Fruit fly (Drosophila melanogaster) whole organism, embryonic: ENCODE measurements around the gene vito.
A peak's percentile ranks its signal among the peaks of the same experiment; 100 is the strongest.

Experiments used
- Atf6 ChIP-seq: fragments of 200-800 bp; sonication (Bioruptor generic); IDR thresholded peaks from 2 replicates; pipeline ENCODE4 v1.3.6; 2022; ENCODE audit warnings: missing biosample characterization, missing genetic modification characterization
- BEAF-32 ChIP-seq: fragments of 200-800 bp; sonication (Bioruptor generic); optimal IDR thresholded peaks from 3 replicates; lab custom pipeline; 2017; ENCODE audit warnings: missing biosample characterization, missing genetic modification characterization, mild to moderate bottlenecking, moderate library complexity, missing genetic modification reagents
- Blimp-1 ChIP-seq: fragments of 200-800 bp; sonication (Bioruptor generic); optimal IDR thresholded peaks from 3 replicates; lab custom pipeline; 2018; ENCODE audit warnings: missing biosample characterization, missing genetic modification characterization, mild to moderate bottlenecking, moderate library complexity, missing genetic modification reagents
- CG10274 ChIP-seq: fragments of 200-800 bp; sonication (Bioruptor generic); optimal IDR thresholded peaks from 3 replicates; lab custom pipeline; 2017; ENCODE audit warnings: missing biosample characterization, mild to moderate bottlenecking, missing genetic modification characterization
- CG10543 ChIP-seq: fragments of 200-800 bp; sonication (Bioruptor generic); optimal IDR thresholded peaks from 3 replicates; lab custom pipeline; 2017; ENCODE audit warnings: missing biosample characterization, mild to moderate bottlenecking, missing genetic modification characterization, moderate library complexity
- CG10959 ChIP-seq: fragments of 200-800 bp; sonication (Bioruptor generic); IDR thresholded peaks from 2 replicates; pipeline ENCODE4 v1.3.6; 2022; ENCODE audit warnings: missing biosample characterization, missing genetic modification characterization
- CG10979 ChIP-seq: fragments of 200-800 bp; sonication (Bioruptor generic); optimal IDR thresholded peaks from 2 replicates; lab custom pipeline; 2018; ENCODE audit warnings: missing biosample characterization, mild to moderate bottlenecking, missing genetic modification characterization, moderate library complexity
- CG12391 ChIP-seq: fragments of 200-800 bp; sonication (Bioruptor generic); optimal IDR thresholded peaks from 3 replicates; lab custom pipeline; 2018; ENCODE audit warnings: missing biosample characterization, mild to moderate bottlenecking, missing genetic modification characterization, moderate library complexity
- CG12659 ChIP-seq: fragments of 200-800 bp; sonication (Bioruptor generic); optimal IDR thresholded peaks from 3 replicates; lab custom pipeline; 2017; ENCODE audit warnings: mild to moderate bottlenecking, missing biosample characterization, missing genetic modification reagents, missing genetic modification characterization
- CG12769 ChIP-seq: fragments of 200-800 bp; sonication (Bioruptor generic); optimal IDR thresholded peaks from 2 replicates; lab custom pipeline; 2019; ENCODE audit warnings: missing biosample characterization, mild to moderate bottlenecking, missing genetic modification characterization, moderate library complexity
- CG13775 ChIP-seq: fragments of 200-800 bp; sonication (Bioruptor generic); optimal IDR thresholded peaks from 3 replicates; lab custom pipeline; 2017; ENCODE audit warnings: missing biosample characterization, mild to moderate bottlenecking, missing genetic modification characterization
- CG13894 ChIP-seq: fragments of 200-800 bp; sonication (Bioruptor generic); optimal IDR thresholded peaks from 3 replicates; lab custom pipeline; 2018; ENCODE audit warnings: missing biosample characterization, mild to moderate bottlenecking, missing genetic modification characterization, moderate library complexity
- CG15514 ChIP-seq: fragments of 200-800 bp; sonication (Bioruptor generic); optimal IDR thresholded peaks from 3 replicates; lab custom pipeline; 2017; ENCODE audit warnings: missing biosample characterization, missing genetic modification characterization, mild to moderate bottlenecking, moderate library complexity, missing genetic modification reagents
- CG2199 ChIP-seq: fragments of 200-800 bp; sonication (Bioruptor generic); IDR thresholded peaks from 3 replicates; pipeline ENCODE4 v1.3.6; 2022; ENCODE audit warnings: missing biosample characterization, missing genetic modification characterization
- CG2875 ChIP-seq: fragments of 200-800 bp; sonication (Bioruptor generic); optimal IDR thresholded peaks from 2 replicates; lab custom pipeline; 2017; ENCODE audit warnings: missing biosample characterization, mild to moderate bottlenecking, missing genetic modification characterization, missing genetic modification reagents
- CG30403 ChIP-seq: fragments of 200-800 bp; sonication (Bioruptor generic); optimal IDR thresholded peaks from 3 replicates; lab custom pipeline; 2016; ENCODE audit warnings: missing biosample characterization, missing genetic modification characterization
- CG31224 ChIP-seq: fragments of 200-800 bp; sonication (Bioruptor generic); IDR thresholded peaks from 2 replicates; pipeline ENCODE4 v1.3.6; 2022; ENCODE audit warnings: missing biosample characterization, missing genetic modification characterization
- CG4282 ChIP-seq: fragments of 200-800 bp; sonication (Bioruptor generic); optimal IDR thresholded peaks from 2 replicates; lab custom pipeline; 2016; ENCODE audit warnings: missing biosample characterization, missing genetic modification characterization
- CG5953 ChIP-seq: fragments of 200-800 bp; sonication (Bioruptor generic); IDR thresholded peaks from 2 replicates; pipeline ENCODE4 v1.3.6; 2022; ENCODE audit warnings: missing biosample characterization, missing genetic modification characterization
- CG9797 ChIP-seq: fragments of 200-800 bp; sonication (Bioruptor generic); optimal IDR thresholded peaks from 3 replicates; lab custom pipeline; 2018; ENCODE audit warnings: missing biosample characterization, mild to moderate bottlenecking, missing genetic modification characterization
- CrebB ChIP-seq: fragments of 200-800 bp; sonication (Bioruptor generic); optimal IDR thresholded peaks from 3 replicates; lab custom pipeline; 2018; ENCODE audit warnings: missing biosample characterization, mild to moderate bottlenecking, missing genetic modification characterization
- Dref ChIP-seq: fragments of 200-800 bp; sonication (Bioruptor generic); IDR thresholded peaks from 2 replicates; pipeline ENCODE4 v1.3.6; 2022; ENCODE audit warnings: missing biosample characterization, missing genetic modification characterization
- Ets97D ChIP-seq: fragments of 200-800 bp; sonication (Bioruptor generic); optimal IDR thresholded peaks from 3 replicates; lab custom pipeline; 2016; ENCODE audit warnings: missing biosample characterization, missing genetic modification characterization
- Kr ChIP-seq: fragments of 200-800 bp; sonication (Bioruptor generic); optimal IDR thresholded peaks from 2 replicates; lab custom pipeline; 2017; ENCODE audit warnings: missing biosample characterization, mild to moderate bottlenecking, missing genetic modification characterization
- NfI ChIP-seq: fragments of 200-800 bp; sonication (Bioruptor generic); optimal IDR thresholded peaks from 3 replicates; lab custom pipeline; 2018; ENCODE audit warnings: missing biosample characterization, mild to moderate bottlenecking, missing genetic modification characterization, moderate library complexity
- Opbp ChIP-seq: fragments of 200-800 bp; sonication (Bioruptor generic); IDR thresholded peaks from 3 replicates; pipeline ENCODE4 v1.3.6; 2022; ENCODE audit warnings: missing biosample characterization, missing genetic modification characterization; ENCODE audit not compliant: partially characterized antibody
- Optix ChIP-seq: fragments of 200-800 bp; sonication (Bioruptor generic); IDR thresholded peaks from 3 replicates; pipeline ENCODE4 v1.3.6; 2022; ENCODE audit warnings: missing biosample characterization, missing genetic modification characterization
- Rx ChIP-seq: fragments of 200-800 bp; sonication (Bioruptor generic); IDR thresholded peaks from 2 replicates; pipeline ENCODE4 v1.3.6; 2022; ENCODE audit warnings: missing biosample characterization, missing genetic modification characterization
- Trl ChIP-seq, 3 experiments: fragments of >200 bp in 2 of 3; fragments of 200-800 bp in 1 of 3; sonication (Bioruptor generic) in 1 of 3; optimal IDR thresholded peaks; 2 replicates in 1 of 3; 3 replicates in 2 of 3; lab custom pipeline; 2016 to 2017; ENCODE audit warnings: missing biosample characterization in 1 of 3, missing genetic modification characterization in 1 of 3
- Vsx1 ChIP-seq: fragments of 200-800 bp; sonication (Bioruptor generic); optimal IDR thresholded peaks from 2 replicates; lab custom pipeline; 2017; ENCODE audit warnings: missing biosample characterization, mild to moderate bottlenecking, missing genetic modification characterization, missing genetic modification reagents
- Xbp1 ChIP-seq: fragments of 200-800 bp; sonication (Bioruptor generic); optimal IDR thresholded peaks from 3 replicates; lab custom pipeline; 2016; ENCODE audit warnings: missing biosample characterization, mild to moderate bottlenecking, missing genetic modification characterization
- al ChIP-seq: fragments of 200-800 bp; sonication (Bioruptor generic); IDR thresholded peaks from 2 replicates; pipeline ENCODE4 v1.3.6; 2022; ENCODE audit warnings: missing biosample characterization, missing genetic modification characterization
- cg ChIP-seq: fragments of 200-800 bp; sonication (Bioruptor generic); optimal IDR thresholded peaks from 3 replicates; lab custom pipeline; 2019; ENCODE audit warnings: missing biosample characterization, mild to moderate bottlenecking, missing genetic modification characterization, moderate library complexity
- da ChIP-seq: fragments of 200-800 bp; sonication (Bioruptor generic); optimal IDR thresholded peaks from 2 replicates; lab custom pipeline; 2016; ENCODE audit warnings: missing biosample characterization, missing genetic modification characterization
- dm ChIP-seq: fragments of 200-800 bp; sonication (Bioruptor generic); optimal IDR thresholded peaks from 3 replicates; lab custom pipeline; 2016; ENCODE audit warnings: missing biosample characterization, missing genetic modification characterization
- exex ChIP-seq: fragments of 200-800 bp; sonication (Bioruptor generic); optimal IDR thresholded peaks from 4 replicates; lab custom pipeline; 2018; ENCODE audit warnings: missing biosample characterization, mild to moderate bottlenecking, missing genetic modification characterization, moderate library complexity
- grau ChIP-seq: fragments of 200-800 bp; optimal IDR thresholded peaks from 3 replicates; lab custom pipeline; 2019; ENCODE audit warnings: missing biosample characterization, mild to moderate bottlenecking, missing genetic modification characterization, moderate library complexity
- ind ChIP-seq: fragments of 200-800 bp; sonication (Bioruptor generic); optimal IDR thresholded peaks from 3 replicates; lab custom pipeline; 2016; ENCODE audit warnings: missing biosample characterization, missing genetic modification characterization
- lola ChIP-seq, 3 experiments: fragments of >200 bp in 2 of 3; fragments of 200-800 bp in 1 of 3; sonication (Bioruptor generic) in 1 of 3; optimal IDR thresholded peaks; 2 replicates each; lab custom pipeline; 2017 to 2019; ENCODE audit warnings: missing biosample characterization in 3 of 3, missing genetic modification characterization in 3 of 3, mild to moderate bottlenecking in 1 of 3, moderate library complexity in 1 of 3
- maf-S ChIP-seq: fragments of 200-800 bp; sonication (Bioruptor generic); optimal IDR thresholded peaks from 2 replicates; lab custom pipeline; 2016; ENCODE audit warnings: missing biosample characterization, missing genetic modification characterization
- nmo ChIP-seq: fragments of 200-800 bp; sonication (Bioruptor generic); optimal IDR thresholded peaks from 2 replicates; lab custom pipeline; 2018; ENCODE audit warnings: missing biosample characterization, mild to moderate bottlenecking, missing genetic modification characterization, moderate library complexity
- peb ChIP-seq: fragments of 200-800 bp; sonication (Bioruptor generic); IDR thresholded peaks from 2 replicates; pipeline ENCODE4 v1.3.6; 2022; ENCODE audit warnings: missing biosample characterization, missing genetic modification characterization
- salm ChIP-seq: fragments of 200-800 bp; sonication (Bioruptor generic); optimal IDR thresholded peaks from 2 replicates; lab custom pipeline; 2018; ENCODE audit warnings: missing biosample characterization, mild to moderate bottlenecking, missing genetic modification characterization
- sr ChIP-seq: fragments of 200-800 bp; sonication (Bioruptor generic); IDR thresholded peaks from 3 replicates; pipeline ENCODE4 v1.3.6; 2022; ENCODE audit warnings: missing biosample characterization, missing genetic modification characterization
- stc ChIP-seq: fragments of 200-800 bp; sonication (Bioruptor generic); IDR thresholded peaks from 2 replicates; pipeline ENCODE4 v1.3.6; 2022; ENCODE audit warnings: missing biosample characterization, missing genetic modification characterization
- trem ChIP-seq: fragments of 200-800 bp; optimal IDR thresholded peaks from 3 replicates; lab custom pipeline; 2019; ENCODE audit warnings: missing biosample characterization, mild to moderate bottlenecking, missing genetic modification characterization, moderate library complexity
- ttk ChIP-seq: fragments of 200-800 bp; sonication (Bioruptor generic); IDR thresholded peaks from 2 replicates; pipeline ENCODE4 v2.1.2; 2022; ENCODE audit warnings: missing biosample characterization, missing genetic modification characterization
- zfh2 ChIP-seq: fragments of 200-800 bp; sonication (Bioruptor generic); optimal IDR thresholded peaks from 2 replicates; lab custom pipeline; 2016; ENCODE audit warnings: missing biosample characterization, missing genetic modification characterization

vito gene

DNA sequence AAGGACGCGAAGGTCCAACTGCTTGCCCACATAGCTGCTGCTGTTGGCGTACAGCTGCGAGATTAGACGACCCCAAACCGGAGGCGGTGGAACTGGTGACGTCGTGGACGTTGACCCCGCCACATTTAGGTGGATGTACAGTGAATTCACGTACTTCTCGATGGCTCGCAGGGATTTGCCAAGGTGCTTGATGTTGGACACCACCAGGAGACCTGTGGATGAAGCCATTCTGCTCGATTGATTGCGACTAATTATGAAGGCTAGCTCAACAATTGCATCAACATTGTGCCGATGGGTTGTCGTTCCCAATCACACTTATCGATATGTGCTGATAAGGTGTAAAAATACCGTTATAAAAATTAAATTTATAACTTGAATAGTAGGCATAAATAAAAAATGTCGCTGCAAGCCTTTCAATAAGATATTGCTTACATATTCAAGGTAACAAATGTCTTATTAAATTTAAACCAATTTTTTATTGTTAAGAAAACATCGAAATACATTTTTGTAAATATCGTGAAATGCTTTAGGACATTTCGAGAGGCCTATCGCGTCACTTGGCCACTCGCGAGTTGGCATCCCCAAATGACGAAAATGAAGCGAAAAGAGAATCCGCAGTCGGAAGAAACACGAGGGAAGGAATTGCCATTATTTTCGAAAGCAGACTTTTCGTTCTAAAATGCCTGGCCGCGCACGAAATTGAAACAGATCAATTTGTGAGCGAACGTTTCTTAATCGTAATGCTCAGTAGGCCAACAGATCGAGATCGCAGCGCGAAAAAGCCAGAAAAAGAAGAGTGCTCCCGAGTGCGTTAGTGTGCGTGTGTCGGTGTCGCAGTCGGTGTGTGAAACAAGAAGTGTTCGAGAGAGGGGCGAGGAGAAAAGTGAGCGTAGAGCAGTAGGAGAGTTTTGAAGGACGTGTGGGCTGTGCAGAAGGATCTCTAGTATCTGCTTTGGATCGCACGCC lies 8.3 kb downstream of the vito start, which contains the start of the genes Ppat-Dpck and scny (continued):
- TF ChIP-seq salm (tag; lab: Kevin White, UChicago) (no peak), al (GFP tag; lab: Robert Waterston, UW) (no peak), CG5953 (GFP tag; lab: Robert Waterston, UW) (no peak), CG2875 (GFP tag; lab: Kevin White, UChicago) (no peak), CG15514 (GFP tag; lab: Kevin White, UChicago) (peak; percentile 61), nmo (GFP tag; lab: Kevin White, UChicago) (peak; percentile 68), exex (no peak), CG9797 (GFP tag; lab: Kevin White, UChicago) (peak; percentile 83), CG12659 (peak; percentile 75), trem (tag; lab: Kevin White, UChicago) (peak; percentile 100), CG12769 (no peak), Dref (GFP tag; lab: Robert Waterston, UW) (peak; percentile 62), cg (GFP tag; lab: Kevin White, UChicago) (peak; percentile 90), BEAF-32 (GFP tag; lab: Kevin White, UChicago) (peak; percentile 98), ttk (no peak), Optix (no peak), da (GFP tag; lab: Kevin White, UChicago) (no peak), Trl (optimal IDR thresholded peaks at IDR 0.05; lab: Kevin White, UChicago) (peak in 1 of 2 experiments; percentile 25), Trl (GFP tag; optimal IDR thresholded peaks at IDR 0.05; lab: Kevin White, UChicago) (no peak), peb (GFP tag; lab: Robert Waterston, UW) (no peak), CG13894 (tag; lab: Kevin White, UChicago) (no peak), CG10959 (no peak), Blimp-1 (GFP tag; lab: Kevin White, UChicago) (no peak), CG30403 (GFP tag; lab: Kevin White, UChicago) (no peak), CG13775 (GFP tag; lab: Kevin White, UChicago) (peak; percentile 27), Atf6 (no peak), CG4282 (GFP tag; lab: Kevin White, UChicago) (peak; percentile 4), CG2199 (no peak), maf-S (GFP tag; lab: Kevin White, UChicago) (no peak), Ets97D (GFP tag; lab: Kevin White, UChicago) (peak; percentile 88), lola (GFP tag; optimal IDR thresholded peaks at IDR 0.05; lab: Kevin White, UChicago) (peak in 1 of 3 experiments; percentile 23), CG10979 (tag; lab: Kevin White, UChicago) (no peak), CG31224 (no peak), stc (GFP tag; lab: Robert Waterston, UW) (no peak), Vsx1 (GFP tag; lab: Kevin White, UChicago) (no peak), CG12391 (peak; percentile 34), CrebB (tag; lab: Kevin White, UChicago) (no peak), grau (tag; lab: Kevin White, UChicago) (peak; percentile 48), dm (GFP tag; lab: Kevin White, UChicago) (peak; percentile 91), Opbp (GFP tag; lab: Robert Waterston, UW) (peak; percentile 89), Xbp1 (peak; percentile 17), Kr (GFP tag; lab: Kevin White, UChicago) (no peak), zfh2 (GFP tag; lab: Kevin White, UChicago) (peak; percentile 8), NfI (GFP tag; lab: Kevin White, UChicago) (no peak), Rx (GFP tag; lab: Robert Waterston, UW) (no peak), CG10543 (GFP tag; lab: Kevin White, UChicago) (peak; percentile 65), CG10274 (GFP tag; lab: Kevin White, UChicago) (no peak), sr (GFP tag; lab: Robert Waterston, UW) (no peak), ind (GFP tag; lab: Kevin White, UChicago) (no peak)
